Worm (Caenorhabditis elegans): ENCODE data around the gene H03A11.2.

The H03A11.2 gene

DNA sequence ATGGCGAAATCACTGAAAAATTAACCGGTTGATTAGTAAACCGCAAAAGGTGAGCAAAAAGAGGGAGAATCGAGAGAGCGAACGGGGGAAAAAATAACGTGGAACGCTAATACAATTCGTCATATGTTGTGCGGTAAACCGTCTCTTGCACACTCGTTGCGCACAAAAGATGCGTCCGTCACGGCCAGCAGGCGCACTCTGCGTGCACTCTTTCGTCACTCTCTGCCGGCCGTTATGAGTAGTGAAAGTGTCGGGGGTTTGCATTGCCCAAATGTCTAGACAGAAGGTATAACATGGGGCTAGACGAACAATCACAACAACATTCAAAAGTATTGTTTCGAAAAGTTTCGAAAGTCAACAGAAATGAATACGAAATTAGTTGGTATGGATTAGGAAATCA lies 49.0 kb downstream of the H03A11.2 start, which contains the start of gene pkhm-2 (continued):
- TF ChIP-seq snpc-1.1 (tag; optimal IDR thresholded peaks at IDR 0.05; ENCODE audit: insufficient read depth) (peak; percentile 40), attf-5 (GFP tag; optimal IDR thresholded peaks at IDR 0.05) (peak; percentile 92), akir-1 (GFP tag; optimal IDR thresholded peaks at IDR 0.05) (no peak), snpc-4 (GFP tag; optimal IDR thresholded peaks at IDR 0.05) (no peak), snpc-4 (tag; optimal IDR thresholded peaks at IDR 0.05) (peak; percentile 73 to 88 (median 77)), egrh-3 (GFP tag; IDR thresholded peaks at IDR 0.05) (no peak), chd-7 (tag; optimal IDR thresholded peaks at IDR 0.05) (peak; percentile 75), egl-44 (GFP tag; IDR thresholded peaks at IDR 0.05) (peak; percentile 79; the same call in 1 of the 2 replicates), nhr-80 (tag; optimal IDR thresholded peaks at IDR 0.05) (peak; percentile 93), madf-6 (GFP tag; IDR thresholded peaks at IDR 0.05) (peak; percentile 50), attf-3 (GFP tag; conservative IDR thresholded peaks at IDR 0.05) (0 out of 2 replicates have a peak, but pooled peaks have one; percentile 50), egl-18 (GFP tag; IDR thresholded peaks at IDR 0.05) (peak; percentile 88), bed-2 (GFP tag; IDR thresholded peaks at IDR 0.05) (0 out of 2 replicates have a peak, but pooled peaks have one; percentile 15), dpl-1 (GFP tag; optimal IDR thresholded peaks at IDR 0.05) (peak; percentile 33), hmg-20 (GFP tag; IDR thresholded peaks at IDR 0.05) (0 out of 2 replicates have a peak, but pooled peaks have one; percentile 52), repo-1 (tag; optimal IDR thresholded peaks at IDR 0.05) (peak; percentile 76), let-607 (tag; optimal IDR thresholded peaks at IDR 0.05) (peak; percentile 60 to 73), atf-7 (tag; optimal IDR thresholded peaks at IDR 0.05) (peak; percentile 68), mcd-1 (GFP tag; IDR thresholded peaks at IDR 0.05) (peak; percentile 83), zfh-2 (GFP tag; conservative IDR thresholded peaks at IDR 0.05) (peak; percentile 97), ztf-22 (GFP tag; optimal IDR thresholded peaks at IDR 0.05) (peak; percentile 64), snpc-1.3 (tag; optimal IDR thresholded peaks at IDR 0.05; ENCODE audit: insufficient read depth) (no peak), mxl-1 (tag; optimal IDR thresholded peaks at IDR 0.05) (no peak), ceh-27 (GFP tag; optimal IDR thresholded peaks at IDR 0.05) (peak; percentile 88), tbp1 (GFP tag; optimal IDR thresholded peaks at IDR 0.05) (peak; percentile 57), aptf-2 (GFP tag; conservative IDR thresholded peaks at IDR 0.05) (no peak), lin-35 (GFP tag; optimal IDR thresholded peaks at IDR 0.05) (peak in 2 of 3 experiments; percentile 5 to 81), gei-17 (GFP tag; optimal IDR thresholded peaks at IDR 0.05) (peak; percentile 84), tlf-1 (GFP tag; optimal IDR thresholded peaks at IDR 0.05) (peak; percentile 26), ztf-3 (GFP tag; optimal IDR thresholded peaks at IDR 0.05) (peak; percentile 17), Y56A3A.18 (GFP tag; IDR thresholded peaks at IDR 0.05) (no peak), hrde-1 (tag; optimal IDR thresholded peaks at IDR 0.05; ENCODE audit: borderline replicate concordance) (no peak), hmg-1.2 (GFP tag; IDR thresholded peaks at IDR 0.05) (peak; percentile 61), C06A6.2 (GFP tag; conservative IDR thresholded peaks at IDR 0.05) (peak; percentile 70; the same call in 1 of the 2 replicates), tbx-9 (tag; optimal IDR thresholded peaks at IDR 0.05; ENCODE audit: borderline replicate concordance) (no peak), nfya-2 (GFP tag; IDR thresholded peaks at IDR 0.05) (no peak), ets-4 (GFP tag; optimal IDR thresholded peaks at IDR 0.05) (peak; percentile 89), K12H6.12 (tag; optimal IDR thresholded peaks at IDR 0.05) (peak; percentile 46), lin-54 (GFP tag; optimal IDR thresholded peaks at IDR 0.05) (peak; percentile 86), Y53G8AR.9 (GFP tag; conservative IDR thresholded peaks at IDR 0.05) (peak; percentile 80), nhr-90 (tag; optimal IDR thresholded peaks at IDR 0.05) (peak; percentile 29), nfyb-1 (GFP tag; IDR thresholded peaks at IDR 0.05) (peak; percentile 86), F23B12.7 (tag; optimal IDR thresholded peaks at IDR 0.05; ENCODE audit: insufficient read depth) (peak; percentile 69), nhr-27 (tag; optimal IDR thresholded peaks at IDR 0.05) (no peak), ekl-4 (GFP tag; IDR thresholded peaks at IDR 0.05) (peak; percentile 85), cebp-1 (GFP tag; IDR thresholded peaks at IDR 0.05) (peak; percentile 92), cebp-1 (tag; optimal IDR thresholded peaks at IDR 0.05) (peak; percentile 98)

All from whole organism, young adult.